Fruit fly (Drosophila melanogaster) whole organism, wandering third instar larva: ENCODE data around the gene CG12947.

Experiments
- Abd-B ChIP-seq: fragments of >200 bp; optimal IDR thresholded peaks from 2 replicates; lab custom pipeline; 2017; ENCODE audit warnings: missing biosample characterization, missing genetic modification characterization
- CG32264 ChIP-seq: fragments of 200-800 bp; sonication (Bioruptor generic); optimal IDR thresholded peaks from 2 replicates; lab custom pipeline; 2016; ENCODE audit warnings: missing biosample characterization, missing genetic modification characterization
- CG9705 ChIP-seq: fragments of 200-800 bp; sonication (Bioruptor generic); optimal IDR thresholded peaks from 2 replicates; lab custom pipeline; 2018; ENCODE audit warnings: missing biosample characterization, mild to moderate bottlenecking, missing genetic modification characterization
- CrebA ChIP-seq: fragments of 200-800 bp; sonication (Bioruptor generic); optimal IDR thresholded peaks from 2 replicates; lab custom pipeline; 2016; ENCODE audit warnings: missing biosample characterization, mild to moderate bottlenecking, missing genetic modification characterization, borderline replicate concordance
- Dfd ChIP-seq: fragments of >200 bp; optimal IDR thresholded peaks from 2 replicates; lab custom pipeline; 2017; ENCODE audit warnings: missing biosample characterization, missing genetic modification characterization
- Dif ChIP-seq: fragments of 200-275, 200-300 bp; sonication (Bioruptor generic); optimal IDR thresholded peaks from 2 replicates; lab custom pipeline; 2018; ENCODE audit warnings: missing biosample characterization, missing genetic modification characterization; ENCODE audit not compliant: partially characterized antibody
- GATAd ChIP-seq: sonication (Bioruptor generic); optimal IDR thresholded peaks from 2 replicates; lab custom pipeline; 2016; ENCODE audit warnings: missing biosample characterization, missing genetic modification characterization
- HLH106 ChIP-seq: fragments of 200-800 bp; optimal IDR thresholded peaks from 3 replicates; lab custom pipeline; 2019; ENCODE audit warnings: missing biosample characterization, mild to moderate bottlenecking, missing genetic modification characterization, moderate library complexity
- Hnf4 ChIP-seq: fragments of 200-800 bp; sonication (Bioruptor generic); optimal IDR thresholded peaks from 2 replicates; lab custom pipeline; 2016; ENCODE audit warnings: missing biosample characterization, mild to moderate bottlenecking, missing genetic modification characterization
- Hr78 ChIP-seq: fragments of >200 bp; optimal IDR thresholded peaks from 2 replicates; lab custom pipeline; 2017; ENCODE audit warnings: missing biosample characterization, missing genetic modification characterization
- Hr83 ChIP-seq: fragments of 200-300 bp; sonication (Bioruptor generic); optimal IDR thresholded peaks from 2 replicates; lab custom pipeline; 2016; ENCODE audit warnings: missing biosample characterization, mild to moderate bottlenecking, missing genetic modification characterization, moderate library complexity; ENCODE audit not compliant: poor library complexity, severe bottlenecking
- Jra ChIP-seq: sonication (Bioruptor generic); optimal IDR thresholded peaks from 2 replicates; lab custom pipeline; 2016; ENCODE audit warnings: missing biosample characterization, missing genetic modification characterization
- Mio ChIP-seq: sonication (Bioruptor generic); optimal IDR thresholded peaks from 2 replicates; lab custom pipeline; 2016; ENCODE audit warnings: missing biosample characterization, missing genetic modification characterization
- Myc ChIP-seq: fragments of >200 bp; optimal IDR thresholded peaks from 2 replicates; lab custom pipeline; 2017
- N ChIP-seq: fragments of >200 bp; optimal IDR thresholded peaks from 2 replicates; lab custom pipeline; 2018; ENCODE audit warnings: missing biosample characterization, missing external identifiers, missing genetic modification characterization
- OdsH ChIP-seq: fragments of 200-800 bp; sonication (Bioruptor generic); optimal IDR thresholded peaks from 2 replicates; lab custom pipeline; 2016; ENCODE audit warnings: missing biosample characterization, mild to moderate bottlenecking, missing genetic modification characterization
- Rel ChIP-seq, 2 experiments: fragments of 200-800 bp; sonication (Bioruptor generic) in 1 of 2; optimal IDR thresholded peaks; 2 replicates in 1 of 2; 3 replicates in 1 of 2; lab custom pipeline; 2016 to 2019; ENCODE audit warnings: mild to moderate bottlenecking in 2 of 2, missing biosample characterization in 2 of 2, missing genetic modification characterization in 2 of 2, moderate library complexity in 1 of 2
- Sp1 ChIP-seq: fragments of 200-800 bp; sonication (Bioruptor generic); optimal IDR thresholded peaks from 3 replicates; lab custom pipeline; 2019; ENCODE audit warnings: missing biosample characterization, mild to moderate bottlenecking, missing genetic modification characterization, moderate library complexity
- Vsx2 ChIP-seq: fragments of 200-300, 225-300 bp; sonication (Bioruptor generic); optimal IDR thresholded peaks from 2 replicates; lab custom pipeline; 2018; ENCODE audit warnings: missing biosample characterization, missing genetic modification characterization; ENCODE audit not compliant: partially characterized antibody
- br ChIP-seq: fragments of 200-800 bp; sonication (Bioruptor generic); optimal IDR thresholded peaks from 2 replicates; lab custom pipeline; 2016; ENCODE audit warnings: missing biosample characterization, missing genetic modification characterization
- brk ChIP-seq: fragments of 200-800 bp; sonication (Bioruptor generic); optimal IDR thresholded peaks from 2 replicates; lab custom pipeline; 2016; ENCODE audit warnings: missing biosample characterization, mild to moderate bottlenecking, missing genetic modification characterization
- dl ChIP-seq, 2 experiments: fragments of 175-275, 200-275 bp in 1 of 2; fragments of 200-275 bp in 1 of 2; sonication (Bioruptor generic); optimal IDR thresholded peaks; lab custom pipeline; 2018; ENCODE audit warnings: mild to moderate bottlenecking in 2 of 2, missing biosample characterization in 2 of 2, missing genetic modification characterization in 2 of 2, moderate library complexity in 2 of 2; ENCODE audit not compliant: partially characterized antibody in 2 of 2, insufficient read depth in 1 of 2
- dmrt93B ChIP-seq: fragments of 200-800 bp; sonication (Bioruptor generic); optimal IDR thresholded peaks from 2 replicates; lab custom pipeline; 2018; ENCODE audit warnings: missing biosample characterization, mild to moderate bottlenecking, missing genetic modification characterization
- dsf ChIP-seq: sonication (Bioruptor generic); optimal IDR thresholded peaks from 2 replicates; lab custom pipeline; 2016; ENCODE audit warnings: missing biosample characterization, missing genetic modification characterization, borderline replicate concordance
- ey ChIP-seq: fragments of 200-800 bp; sonication (Bioruptor generic); optimal IDR thresholded peaks from 2 replicates; lab custom pipeline; 2016; ENCODE audit warnings: missing biosample characterization, missing genetic modification characterization
- foxo ChIP-seq, 2 experiments: fragments of 200-800 bp; sonication (Bioruptor generic); optimal IDR thresholded peaks; 2 replicates in 1 of 2; 3 replicates in 1 of 2; lab custom pipeline; 2016 to 2017; ENCODE audit warnings: missing biosample characterization in 2 of 2, missing genetic modification characterization in 2 of 2
- fru ChIP-seq: fragments of 200-800 bp; sonication (Bioruptor generic); optimal IDR thresholded peaks from 3 replicates; lab custom pipeline; 2016; ENCODE audit warnings: missing biosample characterization, mild to moderate bottlenecking, missing genetic modification characterization
- h ChIP-seq: fragments of 200-800 bp; sonication (Bioruptor generic); optimal IDR thresholded peaks from 3 replicates; lab custom pipeline; 2016; ENCODE audit warnings: missing biosample characterization, mild to moderate bottlenecking, missing genetic modification characterization
- jim ChIP-seq: fragments of 175-275, 200-325 bp; sonication (Bioruptor generic); optimal IDR thresholded peaks from 2 replicates; lab custom pipeline; 2016; ENCODE audit warnings: missing biosample characterization, mild to moderate bottlenecking, missing genetic modification characterization
- lola ChIP-seq: fragments of >200 bp; optimal IDR thresholded peaks from 2 replicates; lab custom pipeline; 2017; ENCODE audit warnings: missing biosample characterization, missing genetic modification characterization
- pan ChIP-seq: fragments of >200 bp; optimal IDR thresholded peaks from 2 replicates; lab custom pipeline; 2017
- psq ChIP-seq: fragments of 200-800 bp; sonication (Bioruptor generic); optimal IDR thresholded peaks from 3 replicates; lab custom pipeline; 2017; ENCODE audit warnings: missing biosample characterization, mild to moderate bottlenecking, missing genetic modification characterization, moderate library complexity
- rgr ChIP-seq: fragments of 200-800 bp; sonication (Bioruptor generic); optimal IDR thresholded peaks from 3 replicates; lab custom pipeline; 2016; ENCODE audit warnings: missing biosample characterization, mild to moderate bottlenecking, missing genetic modification characterization
- sage ChIP-seq: fragments of 200-800 bp; sonication (Bioruptor generic); optimal IDR thresholded peaks from 2 replicates; lab custom pipeline; 2016; ENCODE audit warnings: missing biosample characterization, mild to moderate bottlenecking, missing genetic modification characterization
- sv ChIP-seq: fragments of 200-800 bp; sonication (Bioruptor generic); optimal IDR thresholded peaks from 3 replicates; lab custom pipeline; 2016; ENCODE audit warnings: missing biosample characterization, missing genetic modification characterization
- tai ChIP-seq: sonication (Bioruptor generic); optimal IDR thresholded peaks from 2 replicates; lab custom pipeline; 2016; ENCODE audit warnings: missing biosample characterization, missing genetic modification characterization
- usp ChIP-seq: fragments of >200 bp; optimal IDR thresholded peaks from 2 replicates; lab custom pipeline; 2017; ENCODE audit warnings: missing biosample characterization, missing genetic modification characterization
- woc ChIP-seq: sonication (Bioruptor generic); optimal IDR thresholded peaks from 2 replicates; lab custom pipeline; 2016; ENCODE audit warnings: missing biosample characterization, mild to moderate bottlenecking, missing genetic modification characterization

CG12947 gene

dm6 chr3R:9771519-9771972, 8.3 kb upstream of the CG12947 start, which contains the start of gene CG9471 (continued):
- TF ChIP-seq foxo (GFP tag; optimal IDR thresholded peaks at IDR 0.05; lab: Kevin White, UChicago) (peak; percentile 53 to 99), sage (GFP tag; lab: Kevin White, UChicago) (peak; percentile 95), Jra (GFP tag; lab: Kevin White, UChicago) (peak; percentile 97)
- TF ChIP-seq, all 38 proteins: peak for 24

- TF ChIP-seq Hr83 (GFP tag; lab: Kevin White, UChicago): peak; percentile 12
- TF ChIP-seq woc (GFP tag; lab: Kevin White, UChicago): no peak
- peak; percentile 27 for TF ChIP-seq Sp1 (GFP tag; lab: Kevin White, UChicago)
- TF ChIP-seq usp: no peak
- TF ChIP-seq br (GFP tag; lab: Kevin White, UChicago): peak; percentile 24
- no peak for TF ChIP-seq psq (GFP tag; lab: Kevin White, UChicago)
- no peak for TF ChIP-seq brk (GFP tag; lab: Kevin White, UChicago)
- peak; percentile 4 for TF ChIP-seq rgr
- TF ChIP-seq Jra (GFP tag; lab: Kevin White, UChicago): peak; percentile 8
- TF ChIP-seq h: peak; percentile 5
- peak; percentile 17 for TF ChIP-seq OdsH (GFP tag; lab: Kevin White, UChicago)
- no peak for TF ChIP-seq Rel (GFP tag; optimal IDR thresholded peaks at IDR 0.05; lab: Kevin White, UChicago)
- peak; percentile 93 for TF ChIP-seq Rel (tag; optimal IDR thresholded peaks at IDR 0.05; lab: Kevin White, UChicago)
These were observed 5.7 kb upstream of the CG12947 start, which contains the start of gene Whamy for dm6 chr3R:9774147-9774546. Whamy (minus strand) TSS chr3R:9774419.

dm6 chr3R:9774821-9775220, 5.0 kb upstream of the CG12947 start, which contains the start of gene topi:
topi (plus strand) TSS chr3R:9775121.
- TF ChIP-seq rgr: no peak
- TF ChIP-seq dl (GFP tag; optimal IDR thresholded peaks at IDR 0.05; lab: Kevin White, UChicago; ENCODE audit: insufficient read depth in 1 of 2, partially characterized antibody in 2 of 2): no peak
- TF ChIP-seq Sp1 (GFP tag; lab: Kevin White, UChicago): no peak
- TF ChIP-seq tai: no peak
- no peak for TF ChIP-seq psq (GFP tag; lab: Kevin White, UChicago)
- no peak for TF ChIP-seq jim
- TF ChIP-seq Myc: no peak
- TF ChIP-seq dsf (GFP tag; lab: Kevin White, UChicago): no peak
- no peak for TF ChIP-seq dmrt93B (GFP tag; lab: Kevin White, UChicago)
- TF ChIP-seq Hr78 (GFP tag; lab: Kevin White, UChicago): no peak

dm6 chr3R:9777941-9778360, 1.9 kb upstream of the CG12947 start, which contains the start of gene RpS29:
RpS29 (plus strand) TSS chr3R:9778042.
- peak; percentile 72 for TF ChIP-seq HLH106 (tag; lab: Kevin White, UChicago)
- no peak for TF ChIP-seq tai
- peak; percentile 48 for TF ChIP-seq dsf (GFP tag; lab: Kevin White, UChicago)
- TF ChIP-seq N (GFP tag; lab: Kevin White, UChicago): no peak
- TF ChIP-seq jim: peak; percentile 92
- TF ChIP-seq Dif (GFP tag; lab: Kevin White, UChicago): peak; percentile 28
- no peak for TF ChIP-seq pan
- TF ChIP-seq psq (GFP tag; lab: Kevin White, UChicago): peak; percentile 68
- TF ChIP-seq dmrt93B (GFP tag; lab: Kevin White, UChicago): peak; percentile 74
- no peak for TF ChIP-seq Hr78 (GFP tag; lab: Kevin White, UChicago)
- TF ChIP-seq lola (GFP tag; lab: Kevin White, UChicago): no peak
- TF ChIP-seq sv (GFP tag; lab: Kevin White, UChicago): peak; percentile 83
- peak; percentile 72 for TF ChIP-seq Sp1 (GFP tag; lab: Kevin White, UChicago)
- no peak for TF ChIP-seq usp
- peak; percentile 85 for TF ChIP-seq CG9705 (GFP tag; lab: Kevin White, UChicago)
- peak; percentile 84 for TF ChIP-seq Hnf4
- TF ChIP-seq Mio (GFP tag; lab: Kevin White, UChicago): no peak
- TF ChIP-seq dl (GFP tag; optimal IDR thresholded peaks at IDR 0.05; lab: Kevin White, UChicago; ENCODE audit: insufficient read depth in 1 of 2, partially characterized antibody in 2 of 2): no peak
- peak in 1 of 2 experiments; percentile 91 for TF ChIP-seq foxo (GFP tag; optimal IDR thresholded peaks at IDR 0.05; lab: Kevin White, UChicago)
- TF ChIP-seq Jra (GFP tag; lab: Kevin White, UChicago): peak; percentile 67
- TF ChIP-seq OdsH (GFP tag; lab: Kevin White, UChicago): peak; percentile 73
- no peak for TF ChIP-seq CG32264 (GFP tag; lab: Kevin White, UChicago)
- TF ChIP-seq Abd-B: no peak
- TF ChIP-seq GATAd (GFP tag; lab: Kevin White, UChicago): no peak
- peak; percentile 83 for TF ChIP-seq br (GFP tag; lab: Kevin White, UChicago)
- no peak for TF ChIP-seq Rel (GFP tag; optimal IDR thresholded peaks at IDR 0.05; lab: Kevin White, UChicago)
- TF ChIP-seq Rel (tag; optimal IDR thresholded peaks at IDR 0.05; lab: Kevin White, UChicago): peak; percentile 69
- peak; percentile 86 for TF ChIP-seq h
- TF ChIP-seq CrebA (GFP tag; lab: Kevin White, UChicago): no peak
- TF ChIP-seq fru (GFP tag; lab: Kevin White, UChicago): peak; percentile 72
- TF ChIP-seq Vsx2: no peak
- peak; percentile 77 for TF ChIP-seq ey (GFP tag; lab: Kevin White, UChicago)
- no peak for TF ChIP-seq Dfd (GFP tag; lab: Kevin White, UChicago)
- TF ChIP-seq sage (GFP tag; lab: Kevin White, UChicago): no peak
- TF ChIP-seq rgr: peak; percentile 87
- TF ChIP-seq Hr83 (GFP tag; lab: Kevin White, UChicago): peak; percentile 98
- peak; percentile 70 for TF ChIP-seq Myc
- no peak for TF ChIP-seq woc (GFP tag; lab: Kevin White, UChicago)
- TF ChIP-seq brk (GFP tag; lab: Kevin White, UChicago): no peak
